Worm (Caenorhabditis elegans) whole organism, L3 larva: ENCODE measurements around the gene Y40B10A.5.

Experiments used
- daf-12 ChIP-seq: fragments of 150-350 bp; optimal IDR thresholded peaks from 2 replicates; lab custom pipeline; 2014; ENCODE audit warnings: missing biosample characterization, missing genetic modification reagents, missing genetic modification characterization
- egl-27 ChIP-seq: sonication (generic microtip); optimal IDR thresholded peaks from 4 replicates; lab custom pipeline; 2017; ENCODE audit warnings: missing biosample characterization, missing genetic modification reagents, missing genetic modification characterization
- elt-3 ChIP-seq, 3 experiments: fragments of 150-350 bp in 1 of 3; sonication (generic microtip) in 2 of 3; optimal IDR thresholded peaks; 2 replicates in 2 of 3; 4 replicates in 1 of 3; lab custom pipeline; 2014 to 2017; ENCODE audit warnings: missing biosample characterization in 3 of 3, missing genetic modification characterization in 3 of 3
- fos-1 ChIP-seq: fragments of 150-350 bp; optimal IDR thresholded peaks from 2 replicates; lab custom pipeline; 2014; ENCODE audit warnings: missing biosample characterization, missing genetic modification characterization
- jun-1 ChIP-seq: fragments of 150-350 bp; optimal IDR thresholded peaks from 2 replicates; lab custom pipeline; 2014; ENCODE audit warnings: missing biosample characterization, missing genetic modification reagents, missing genetic modification characterization
- lin-39 ChIP-seq: fragments of 150-350 bp; optimal IDR thresholded peaks from 2 replicates; lab custom pipeline; 2018; ENCODE audit warnings: missing biosample characterization, missing genetic modification reagents, missing genetic modification characterization
- nfya-1 ChIP-seq: sonication (generic microtip); optimal IDR thresholded peaks from 2 replicates; lab custom pipeline; 2017; ENCODE audit warnings: missing genetic modification characterization, mild to moderate bottlenecking, missing compliant biosample characterization, antibody characterized with exemption, moderate library complexity; ENCODE audit not compliant: insufficient read depth
- nhr-12 ChIP-seq: fragments of 150-350 bp; optimal IDR thresholded peaks from 2 replicates; lab custom pipeline; 2014; ENCODE audit warnings: missing biosample characterization, missing genetic modification characterization
- nhr-25 ChIP-seq: sonication (generic microtip); optimal IDR thresholded peaks from 2 replicates; lab custom pipeline; 2017; ENCODE audit warnings: missing biosample characterization, missing genetic modification characterization
- nhr-76 ChIP-seq: fragments of 150-350 bp; sonication (generic microtip); optimal IDR thresholded peaks from 5 replicates; lab custom pipeline; 2014; ENCODE audit warnings: missing biosample characterization, missing genetic modification characterization
- pha-4 ChIP-seq: fragments of 150-350 bp; optimal IDR thresholded peaks from 2 replicates; lab custom pipeline; 2014; ENCODE audit warnings: missing biosample characterization, missing genetic modification reagents, missing genetic modification characterization
- tbx-2 ChIP-seq: sonication (generic microtip); optimal IDR thresholded peaks from 2 replicates; lab custom pipeline; 2016; ENCODE audit warnings: mild to moderate bottlenecking, missing genetic modification characterization, missing compliant biosample characterization

ce11 chrV:2013824-2014223 lies 32.0 kb downstream of the Y40B10A.5 start, which contains the start of gene F59A7.11:
- TF ChIP-seq nhr-76 (tag; lab: Kevin White, UChicago) (no peak), egl-27 (no peak), jun-1 (tag; lab: Kevin White, UChicago) (no peak), nfya-1 (no peak), elt-3 (tag; optimal IDR thresholded peaks at IDR 0.05; lab: Kevin White, UChicago) (no peak), daf-12 (tag; lab: Kevin White, UChicago) (no peak), nhr-25 (tag; lab: Kevin White, UChicago) (no peak), tbx-2 (tag; lab: Kevin White, UChicago) (no peak), nhr-12 (tag; lab: Kevin White, UChicago) (no peak), lin-39 (tag; lab: Kevin White, UChicago) (no peak), fos-1 (tag; lab: Kevin White, UChicago) (no peak), pha-4 (tag; lab: Kevin White, UChicago) (no peak)
